Worm (Caenorhabditis elegans) whole organism, late embryonic: ENCODE results near the gene Y113G7B.28.

Experiments
- C08G9.2 ChIP-seq: sonication (generic microtip); optimal IDR thresholded peaks from 2 replicates; lab custom pipeline; 2016; ENCODE audit warnings: mild to moderate bottlenecking, missing genetic modification characterization, moderate library complexity, missing compliant biosample characterization
- F13H6.1 ChIP-seq: sonication (generic microtip); optimal IDR thresholded peaks from 2 replicates; lab custom pipeline; 2016; ENCODE audit warnings: missing genetic modification characterization, missing compliant biosample characterization
- T23F11.4 ChIP-seq: fragments of 200-800 bp; sonication (Bioruptor generic); optimal IDR thresholded peaks from 2 replicates; lab custom pipeline; 2018; ENCODE audit warnings: mild to moderate bottlenecking, missing genetic modification characterization, missing compliant biosample characterization
- ahr-1 ChIP-seq: sonication (generic microtip); optimal IDR thresholded peaks from 2 replicates; lab custom pipeline; 2016; ENCODE audit warnings: missing genetic modification characterization, missing compliant biosample characterization
- ceh-14 ChIP-seq: sonication (generic microtip); optimal IDR thresholded peaks from 2 replicates; lab custom pipeline; 2016; ENCODE audit warnings: missing genotype, missing genetic modification characterization, missing compliant biosample characterization
- ceh-19 ChIP-seq: fragments of 200-800 bp; sonication (Bioruptor generic); optimal IDR thresholded peaks from 2 replicates; lab custom pipeline; 2018; ENCODE audit warnings: mild to moderate bottlenecking, missing genetic modification characterization, missing compliant biosample characterization
- ceh-22 ChIP-seq: sonication (generic microtip); optimal IDR thresholded peaks from 2 replicates; lab custom pipeline; 2017; ENCODE audit warnings: missing biosample characterization, missing genetic modification characterization
- ceh-24 ChIP-seq: sonication (generic microtip); optimal IDR thresholded peaks from 2 replicates; lab custom pipeline; 2016; ENCODE audit warnings: mild to moderate bottlenecking, missing genetic modification characterization, missing compliant biosample characterization
- ceh-30 ChIP-seq: fragments of 150-350 bp; optimal IDR thresholded peaks from 2 replicates; lab custom pipeline; 2014; ENCODE audit warnings: missing biosample characterization, missing genetic modification characterization
- ceh-31 ChIP-seq: sonication (generic microtip); optimal IDR thresholded peaks from 2 replicates; lab custom pipeline; 2016; ENCODE audit warnings: missing genetic modification characterization, missing compliant biosample characterization
- ceh-45 ChIP-seq: fragments of 200-800 bp; sonication (Bioruptor generic); IDR thresholded peaks from 2 replicates; pipeline ENCODE4 v1.3.6; 2022; ENCODE audit warnings: missing genetic modification reagents, missing genetic modification characterization, missing compliant biosample characterization
- ceh-9 ChIP-seq: sonication (generic microtip); optimal IDR thresholded peaks from 2 replicates; lab custom pipeline; 2016; ENCODE audit warnings: mild to moderate bottlenecking, missing genetic modification characterization, inconsistent platforms, missing compliant biosample characterization
- che-1 ChIP-seq: sonication (generic microtip); optimal IDR thresholded peaks from 2 replicates; lab custom pipeline; 2016; ENCODE audit warnings: mild to moderate bottlenecking, missing genetic modification characterization, missing compliant biosample characterization
- ets-4 ChIP-seq: sonication (generic microtip); optimal IDR thresholded peaks from 2 replicates; lab custom pipeline; 2016; ENCODE audit warnings: missing genetic modification characterization, missing compliant biosample characterization
- eyg-1 ChIP-seq: sonication (generic microtip); optimal IDR thresholded peaks from 2 replicates; lab custom pipeline; 2016; ENCODE audit warnings: missing genotype, missing genetic modification characterization, missing compliant biosample characterization
- fax-1 ChIP-seq: sonication (generic microtip); optimal IDR thresholded peaks from 2 replicates; lab custom pipeline; 2016; ENCODE audit warnings: missing genotype, missing genetic modification characterization, missing compliant biosample characterization
- hlh-13 ChIP-seq: fragments of 200-800 bp; sonication (Bioruptor generic); optimal IDR thresholded peaks from 2 replicates; lab custom pipeline; 2018; ENCODE audit warnings: mild to moderate bottlenecking, missing genetic modification characterization, missing compliant biosample characterization
- hlh-15 ChIP-seq: sonication (generic microtip); optimal IDR thresholded peaks from 2 replicates; lab custom pipeline; 2016; ENCODE audit warnings: missing genetic modification characterization, missing compliant biosample characterization
- hlh-8 ChIP-seq: sonication (generic microtip); optimal IDR thresholded peaks from 2 replicates; lab custom pipeline; 2016; ENCODE audit warnings: missing genotype, missing genetic modification characterization, missing compliant biosample characterization
- lin-11 ChIP-seq: fragments of 200-800 bp; sonication (Bioruptor generic); optimal IDR thresholded peaks from 2 replicates; lab custom pipeline; 2018; ENCODE audit warnings: mild to moderate bottlenecking, missing genetic modification characterization, missing compliant biosample characterization
- nhr-11 ChIP-seq: fragments of 150-350 bp; optimal IDR thresholded peaks from 2 replicates; lab custom pipeline; 2014; ENCODE audit warnings: missing biosample characterization, missing genetic modification characterization
- nhr-232 ChIP-seq: sonication (generic microtip); optimal IDR thresholded peaks from 2 replicates; lab custom pipeline; 2016; ENCODE audit warnings: missing genetic modification characterization, missing compliant biosample characterization
- npax-4 ChIP-seq: sonication (generic microtip); optimal IDR thresholded peaks from 2 replicates; lab custom pipeline; 2016; ENCODE audit warnings: missing genetic modification characterization, missing compliant biosample characterization
- pat-9 ChIP-seq: fragments of 200-800 bp; sonication (Bioruptor generic); optimal IDR thresholded peaks from 2 replicates; lab custom pipeline; 2018; ENCODE audit warnings: mild to moderate bottlenecking, missing genetic modification characterization, moderate library complexity, missing compliant biosample characterization
- pax-1 ChIP-seq: fragments of 150-350 bp; optimal IDR thresholded peaks from 2 replicates; lab custom pipeline; 2014; ENCODE audit warnings: missing biosample characterization, missing genetic modification characterization
- pha-2 ChIP-seq: sonication (generic microtip); optimal IDR thresholded peaks from 2 replicates; lab custom pipeline; 2017; ENCODE audit warnings: mild to moderate bottlenecking, missing genetic modification characterization, missing compliant biosample characterization
- pha-4 ChIP-seq: fragments of 150-350 bp; optimal IDR thresholded peaks from 2 replicates; lab custom pipeline; 2018; ENCODE audit warnings: missing biosample characterization, missing genetic modification reagents, missing genetic modification characterization
- pqm-1 ChIP-seq: sonication (generic microtip); optimal IDR thresholded peaks from 2 replicates; lab custom pipeline; 2016; ENCODE audit warnings: missing genetic modification characterization, missing compliant biosample characterization
- sox-2 ChIP-seq: fragments of 200-800 bp; sonication (Bioruptor generic); IDR thresholded peaks from 2 replicates; pipeline ENCODE4 v1.3.6; 2022; ENCODE audit warnings: missing genetic modification reagents, missing genetic modification characterization, missing compliant biosample characterization
- sox-4 ChIP-seq: sonication (generic microtip); optimal IDR thresholded peaks from 2 replicates; lab custom pipeline; 2017; ENCODE audit warnings: mild to moderate bottlenecking, missing genetic modification characterization, inconsistent platforms, missing compliant biosample characterization
- tbx-2 ChIP-seq: sonication (generic microtip); optimal IDR thresholded peaks from 2 replicates; lab custom pipeline; 2016; ENCODE audit warnings: missing genetic modification characterization, missing compliant biosample characterization
- ttx-3 ChIP-seq: sonication (generic microtip); optimal IDR thresholded peaks from 2 replicates; lab custom pipeline; 2016; ENCODE audit warnings: missing genetic modification reagents, missing genetic modification characterization, missing compliant biosample characterization
- unc-3 ChIP-seq, 2 experiments: fragments of 200-800 bp in 1 of 2; sonication (Bioruptor generic) in 1 of 2; sonication (generic microtip) in 1 of 2; conservative IDR thresholded peaks in 1 of 2; optimal IDR thresholded peaks in 1 of 2; 2 replicates each; pipeline versions ENCODE4 v1.3.6 to Lab custom; 2016 to 2022; ENCODE audit warnings: missing compliant biosample characterization in 2 of 2, missing genetic modification characterization in 2 of 2, missing genetic modification reagents in 1 of 2
- unc-42 ChIP-seq: sonication (generic microtip); optimal IDR thresholded peaks from 2 replicates; lab custom pipeline; 2016; ENCODE audit warnings: missing genotype, missing genetic modification characterization, missing compliant biosample characterization
- unc-55 ChIP-seq: sonication (generic microtip); optimal IDR thresholded peaks from 2 replicates; lab custom pipeline; 2017; ENCODE audit warnings: missing biosample characterization, missing genetic modification reagents, missing genetic modification characterization
- unc-86 ChIP-seq: sonication (generic microtip); optimal IDR thresholded peaks from 2 replicates; lab custom pipeline; 2016; ENCODE audit warnings: missing genetic modification characterization, missing compliant biosample characterization
- zip-5 ChIP-seq: sonication (generic microtip); optimal IDR thresholded peaks from 2 replicates; lab custom pipeline; 2016; ENCODE audit warnings: missing genetic modification characterization, missing compliant biosample characterization
- ztf-16 ChIP-seq: sonication (generic microtip); optimal IDR thresholded peaks from 2 replicates; lab custom pipeline; 2017; ENCODE audit warnings: missing genetic modification characterization, missing compliant biosample characterization

Y113G7B.28 gene

ce11 chrV:20192102-20192880, 3.5 kb upstream of the Y113G7B.28 start, which contains the start of the genes fbxa-115 and Y113G7B.27:
Gene fbxa-115, minus strand, starts transcription at chrV:20192152.
Gene Y113G7B.27, plus strand, starts transcription at chrV:20192830.
- TF ChIP-seq T23F11.4 (GFP tag; lab: Kevin White, UChicago) (no peak), ahr-1 (no peak), pha-4 (no peak), nhr-11 (tag; lab: Kevin White, UChicago) (no peak), tbx-2 (no peak), ttx-3 (tag; lab: Kevin White, UChicago) (no peak), ceh-22 (tag; lab: Kevin White, UChicago) (no peak), hlh-15 (tag; lab: Kevin White, UChicago) (no peak), unc-42 (tag; lab: Kevin White, UChicago) (no peak), pha-2 (no peak), ceh-24 (tag; lab: Kevin White, UChicago) (no peak), ceh-19 (GFP tag; lab: Kevin White, UChicago) (no peak), unc-55 (GFP tag; lab: Kevin White, UChicago) (no peak), ztf-16 (tag; lab: Kevin White, UChicago) (no peak), zip-5 (no peak), unc-3 (GFP tag; conservative IDR thresholded peaks at IDR 0.05; lab: Robert Waterston, UW) (no peak), unc-3 (tag; optimal IDR thresholded peaks at IDR 0.05; lab: Kevin White, UChicago) (no peak), fax-1 (no peak), lin-11 (tag; lab: Kevin White, UChicago) (no peak), unc-86 (tag; lab: Kevin White, UChicago) (no peak)

- TF ChIP-seq pax-1 (tag; lab: Kevin White, UChicago) (no peak), hlh-13 (GFP tag; lab: Kevin White, UChicago) (no peak), F13H6.1 (tag; lab: Kevin White, UChicago) (no peak), sox-2 (GFP tag; lab: Robert Waterston, UW) (no peak), pqm-1 (no peak), ceh-22 (tag; lab: Kevin White, UChicago) (no peak), hlh-8 (no peak), che-1 (no peak)
- TF ChIP-seq, all 69 proteins: peak for 0
These were observed 885 bp downstream of the Y113G7B.28 start, which contains the start of gene ftr-1 for ce11 chrV:20196671-20197070. Gene ftr-1, plus strand, starts transcription at chrV:20196971.

- TF ChIP-seq ceh-22 (tag; lab: Kevin White, UChicago): no peak
- TF ChIP-seq ceh-45: no peak
- no peak for TF ChIP-seq C08G9.2 (tag; lab: Kevin White, UChicago)
- no peak for TF ChIP-seq pax-1 (tag; lab: Kevin White, UChicago)
- TF ChIP-seq ets-4 (tag; lab: Kevin White, UChicago): no peak
- TF ChIP-seq pat-9 (tag; lab: Kevin White, UChicago): no peak
- no peak for TF ChIP-seq eyg-1 (tag; lab: Kevin White, UChicago)
- TF ChIP-seq ceh-24 (tag; lab: Kevin White, UChicago): no peak
- TF ChIP-seq sox-4 (tag; lab: Kevin White, UChicago): no peak
- no peak for TF ChIP-seq ceh-31 (tag; lab: Kevin White, UChicago)
- TF ChIP-seq ceh-9: no peak
- TF ChIP-seq ceh-30: no peak
- TF ChIP-seq ceh-14: no peak
- no peak for TF ChIP-seq npax-4
- no peak for TF ChIP-seq unc-3 (GFP tag; conservative IDR thresholded peaks at IDR 0.05; lab: Robert Waterston, UW)
- no peak for TF ChIP-seq unc-3 (tag; optimal IDR thresholded peaks at IDR 0.05; lab: Kevin White, UChicago)
- no peak for TF ChIP-seq hlh-8
- no peak for TF ChIP-seq nhr-232 (tag; lab: Kevin White, UChicago)
These were observed 3.2 kb downstream of the Y113G7B.28 start, which contains the start of gene fog-2 for ce11 chrV:20198954-20199353. Gene fog-2, plus strand, starts transcription at chrV:20199254.
